Worm (Caenorhabditis elegans): ENCODE data around the gene srw-76.

The srw-76 gene

DNA sequence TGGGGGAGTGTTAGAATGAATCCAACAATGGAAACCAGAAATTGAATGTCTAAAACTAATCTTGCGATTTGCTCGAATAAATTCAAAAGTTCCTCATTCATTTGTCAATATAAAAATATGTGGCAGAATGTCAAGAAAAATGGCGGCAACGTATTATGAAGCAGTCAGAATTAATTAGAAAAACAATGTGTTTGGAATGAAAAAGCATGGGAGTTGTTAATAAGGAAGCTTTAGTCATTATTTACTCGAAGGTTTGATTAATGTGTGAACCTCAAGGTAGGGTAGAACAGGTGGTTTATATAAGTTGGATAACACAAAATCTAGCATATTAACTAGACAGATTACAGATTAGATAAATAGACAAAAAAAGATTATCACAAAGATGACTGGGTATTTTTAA lies at the start of gene srw-76:
Gene srw-76 (minus strand): TSS at position 101 of the 400 bp plus-strand sequence.
- no peak for TF ChIP-seq lin-32 (GFP tag; optimal IDR thresholded peaks at IDR 0.05)
- no peak for TF ChIP-seq nhr-2 (tag; optimal IDR thresholded peaks at IDR 0.05)
- TF ChIP-seq ztf-11 (tag; optimal IDR thresholded peaks at IDR 0.05) = no peak
- TF ChIP-seq bed-3 (GFP tag; optimal IDR thresholded peaks at IDR 0.05) = no peak
- TF ChIP-seq nhr-76 (tag; optimal IDR thresholded peaks at IDR 0.05) = no peak
- TF ChIP-seq hlh-1 (tag; optimal IDR thresholded peaks at IDR 0.05) = no peak
- no peak for TF ChIP-seq snpc-4 (tag; optimal IDR thresholded peaks at IDR 0.05)
- TF ChIP-seq lsy-2 (tag; optimal IDR thresholded peaks at IDR 0.05) = no peak
- TF ChIP-seq unc-62 (GFP tag; optimal IDR thresholded peaks at IDR 0.05) = no peak
- no peak for TF ChIP-seq pha-4 (tag; optimal IDR thresholded peaks at IDR 0.05)
- TF ChIP-seq ceh-39 (tag; optimal IDR thresholded peaks at IDR 0.05) = no peak
- no peak for TF ChIP-seq elt-1 (tag; optimal IDR thresholded peaks at IDR 0.05; ENCODE audit: borderline replicate concordance, insufficient read depth)
- no peak for TF ChIP-seq flh-1 (GFP tag; optimal IDR thresholded peaks at IDR 0.05)
- TF ChIP-seq drap-1 (GFP tag; optimal IDR thresholded peaks at IDR 0.05) = no peak
- TF ChIP-seq zip-8 (tag; optimal IDR thresholded peaks at IDR 0.05) = no peak
- no peak for TF ChIP-seq sptf-1 (tag; optimal IDR thresholded peaks at IDR 0.05)
- no peak for TF ChIP-seq elt-3 (tag; optimal IDR thresholded peaks at IDR 0.05)
- no peak for TF ChIP-seq mab-5 (tag; optimal IDR thresholded peaks at IDR 0.05)
- TF ChIP-seq cnd-1 (tag; optimal IDR thresholded peaks at IDR 0.05) = no peak

DNA sequence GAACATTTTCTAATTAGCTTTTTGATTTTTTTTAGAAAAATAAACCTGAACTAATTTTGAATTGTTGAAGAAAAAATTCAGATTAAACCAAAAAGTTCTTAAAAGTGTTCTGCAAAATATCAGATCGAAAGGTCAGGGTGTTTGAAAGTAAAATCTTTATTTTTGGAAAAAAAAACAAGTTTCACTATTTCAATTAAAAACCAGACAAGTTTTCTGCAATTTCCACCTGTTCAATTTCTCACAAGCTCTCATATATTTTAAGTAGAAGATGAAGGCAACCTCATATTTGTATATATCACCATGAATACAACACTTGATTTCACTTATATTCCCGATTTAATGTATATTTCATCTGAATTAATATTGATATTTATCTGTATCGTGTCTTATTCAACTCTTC lies 49.1 kb upstream of the srw-76 start, which contains the start of gene srz-102:
Gene srz-102 (plus strand): TSS at position 301 of the 400 bp plus-strand sequence.
- TF ChIP-seq tbx-8 (GFP tag; optimal IDR thresholded peaks at IDR 0.05) (no peak), mls-2 (tag; optimal IDR thresholded peaks at IDR 0.05) (no peak), sem-2 (GFP tag; optimal IDR thresholded peaks at IDR 0.05) (no peak), snpc-4 (tag; optimal IDR thresholded peaks at IDR 0.05) (no peak), unc-120 (tag; optimal IDR thresholded peaks at IDR 0.05; ENCODE audit: poor library complexity, severe bottlenecking) (no peak), drap-1 (GFP tag; optimal IDR thresholded peaks at IDR 0.05) (no peak)

- TF ChIP-seq unc-39 (tag; optimal IDR thresholded peaks at IDR 0.05) (no peak), sem-2 (GFP tag; optimal IDR thresholded peaks at IDR 0.05) (no peak), pha-4 (tag; optimal IDR thresholded peaks at IDR 0.05) (no peak), ceh-43 (GFP tag; optimal IDR thresholded peaks at IDR 0.05) (no peak), drap-1 (GFP tag; optimal IDR thresholded peaks at IDR 0.05) (no peak), zip-8 (tag; optimal IDR thresholded peaks at IDR 0.05) (no peak), unc-62 (GFP tag; optimal IDR thresholded peaks at IDR 0.05) (no peak), hlh-1 (tag; optimal IDR thresholded peaks at IDR 0.05) (no peak), nhr-237 (tag; optimal IDR thresholded peaks at IDR 0.05) (no peak), nhr-76 (tag; optimal IDR thresholded peaks at IDR 0.05) (no peak), mls-2 (tag; optimal IDR thresholded peaks at IDR 0.05) (no peak), mep-1 (tag; optimal IDR thresholded peaks at IDR 0.05) (no peak), sptf-1 (tag; optimal IDR thresholded peaks at IDR 0.05) (no peak), ceh-83 (GFP tag; optimal IDR thresholded peaks at IDR 0.05) (no peak), ceh-39 (tag; optimal IDR thresholded peaks at IDR 0.05) (no peak)
Measured at ce11 chrV:16685725-16686124, 47.6 kb upstream of the srw-76 start, which contains the start of gene srw-43. srw-43 (plus strand) TSS chrV:16686025.

DNA sequence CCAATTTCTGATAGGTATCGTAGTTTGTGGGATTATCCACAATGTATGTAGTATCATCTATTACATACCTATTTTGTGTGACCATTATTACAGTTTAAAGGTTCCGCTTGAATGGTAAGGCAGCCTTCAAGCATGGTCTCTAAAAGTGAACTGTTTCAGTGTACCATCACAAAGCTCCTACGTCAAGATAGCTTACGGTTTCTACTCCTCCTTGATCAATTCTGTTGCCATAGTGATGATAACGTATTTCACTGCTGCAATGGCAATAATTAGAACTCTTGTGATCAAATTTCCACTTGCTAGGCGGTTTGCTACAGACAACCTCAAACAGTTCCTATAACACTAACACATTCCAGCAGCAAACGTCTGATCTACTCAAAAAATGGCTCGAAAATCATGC lies 45.3 kb upstream of the srw-76 start:
- TF ChIP-seq unc-62 (GFP tag; optimal IDR thresholded peaks at IDR 0.05) = no peak
- no peak for TF ChIP-seq mls-2 (tag; optimal IDR thresholded peaks at IDR 0.05)
- TF ChIP-seq ztf-11 (tag; optimal IDR thresholded peaks at IDR 0.05) = no peak
- no peak for TF ChIP-seq sem-2 (GFP tag; optimal IDR thresholded peaks at IDR 0.05)
- no peak for TF ChIP-seq unc-120 (tag; optimal IDR thresholded peaks at IDR 0.05; ENCODE audit: poor library complexity, severe bottlenecking)
- no peak for TF ChIP-seq bed-3 (GFP tag; optimal IDR thresholded peaks at IDR 0.05)
- no peak for TF ChIP-seq snpc-4 (tag; optimal IDR thresholded peaks at IDR 0.05)
- TF ChIP-seq pha-4 (tag; optimal IDR thresholded peaks at IDR 0.05) = no peak
- TF ChIP-seq lsy-2 (tag; optimal IDR thresholded peaks at IDR 0.05) = no peak
- no peak for TF ChIP-seq hlh-1 (tag; optimal IDR thresholded peaks at IDR 0.05)
- TF ChIP-seq nhr-237 (tag; optimal IDR thresholded peaks at IDR 0.05) = no peak
- no peak for TF ChIP-seq unc-39 (tag; optimal IDR thresholded peaks at IDR 0.05)
- TF ChIP-seq lin-32 (GFP tag; optimal IDR thresholded peaks at IDR 0.05) = no peak
- TF ChIP-seq elt-1 (tag; optimal IDR thresholded peaks at IDR 0.05; ENCODE audit: borderline replicate concordance, insufficient read depth) = no peak
- TF ChIP-seq ceh-39 (tag; optimal IDR thresholded peaks at IDR 0.05) = no peak
- TF ChIP-seq elt-3 (tag; optimal IDR thresholded peaks at IDR 0.05) = no peak
- no peak for TF ChIP-seq sptf-1 (tag; optimal IDR thresholded peaks at IDR 0.05)
- no peak for TF ChIP-seq cnd-1 (tag; optimal IDR thresholded peaks at IDR 0.05)
- no peak for TF ChIP-seq tbx-8 (GFP tag; optimal IDR thresholded peaks at IDR 0.05)
- no peak for TF ChIP-seq mep-1 (tag; optimal IDR thresholded peaks at IDR 0.05)

ce11 chrV:16682886-16683285 lies 44.8 kb upstream of the srw-76 start, which contains the start of gene srw-36:
srw-36 (plus strand) TSS chrV:16683186.
- TF ChIP-seq elt-3 (tag; optimal IDR thresholded peaks at IDR 0.05) = no peak
